Worm (Caenorhabditis elegans) whole organism, L4/young adult: ENCODE results near the gene rpb-2.

ENCODE experiments used
- W03F9.2 ChIP-seq: fragments of 150-350 bp; optimal IDR thresholded peaks from 2 replicates; lab custom pipeline; 2014; ENCODE audit warnings: missing biosample characterization, missing genetic modification characterization
- dao-5 ChIP-seq: sonication (generic microtip); optimal IDR thresholded peaks from 2 replicates; lab custom pipeline; 2016; ENCODE audit warnings: missing genotype, missing genetic modification characterization, moderate library complexity, missing compliant biosample characterization
- him-1 ChIP-seq: sonication (generic microtip); optimal IDR thresholded peaks from 2 replicates; lab custom pipeline; 2016; ENCODE audit warnings: missing genotype, missing genetic modification reagents, missing genetic modification characterization, missing compliant biosample characterization

DNA sequence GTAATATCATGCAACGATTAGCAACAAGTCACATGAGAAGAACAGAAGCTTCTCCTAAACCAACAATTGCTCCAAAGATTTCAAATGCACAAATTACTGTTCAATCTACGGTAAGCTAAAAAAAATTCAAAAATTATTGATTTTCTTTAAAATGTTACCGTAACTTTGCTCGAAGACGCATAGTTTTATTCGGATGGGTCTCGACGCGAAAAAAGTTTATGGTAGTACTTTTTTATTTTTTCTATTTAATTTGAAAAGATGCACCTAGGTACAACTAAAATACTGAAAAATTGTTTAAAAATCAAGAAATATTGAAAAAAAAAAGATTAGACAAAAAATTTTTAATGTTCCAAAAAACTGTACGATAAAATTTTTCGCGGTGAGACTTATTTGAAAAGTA is 48.3 kb downstream of the rpb-2 start:
- TF ChIP-seq him-1 (tag; lab: Kevin White, UChicago) = no peak
- no peak for TF ChIP-seq W03F9.2
- no peak for TF ChIP-seq dao-5 (tag; lab: Kevin White, UChicago)
